Fruit fly (Drosophila melanogaster): Measurements from ENCODE around the gene Cox10.

Cox10 gene

dm6 chr2L:10299810-10300147, 31.5 kb upstream of the Cox10 start, which contains the start of gene CYLD (continued):
- peak; percentile 75 for TF ChIP-seq CG12299 (tag; optimal IDR thresholded peaks at IDR 0.05)
- TF ChIP-seq Dll (GFP tag; IDR thresholded peaks at IDR 0.05; ENCODE audit: partially characterized antibody): peak; percentile 58; the same call in 1 of the 4 replicates
- TF ChIP-seq cwo (GFP tag; optimal IDR thresholded peaks at IDR 0.05): peak; percentile 70
- TF ChIP-seq Dip2 (GFP tag; IDR thresholded peaks at IDR 0.05): no peak
- peak; percentile 63 for TF ChIP-seq Six4 (GFP tag; optimal IDR thresholded peaks at IDR 0.05)
- peak; percentile 41; the same call in 1 of the 2 replicates for TF ChIP-seq seq (GFP tag; IDR thresholded peaks at IDR 0.05)
- TF ChIP-seq CG17829 (tag; optimal IDR thresholded peaks at IDR 0.05): peak; percentile 85
- peak; percentile 25 for TF ChIP-seq Ets97D (GFP tag; optimal IDR thresholded peaks at IDR 0.05)
- peak; percentile 35 for TF ChIP-seq CG3838 (GFP tag; optimal IDR thresholded peaks at IDR 0.05)
- no peak for TF ChIP-seq CG4360 (GFP tag; IDR thresholded peaks at IDR 0.05)
- TF ChIP-seq Asciz (GFP tag; optimal IDR thresholded peaks at IDR 0.05): peak; percentile 46
- TF ChIP-seq lilli (GFP tag; optimal IDR thresholded peaks at IDR 0.05): peak; percentile 53
- TF ChIP-seq CG18619 (GFP tag; optimal IDR thresholded peaks at IDR 0.05): peak; percentile 35
- peak; percentile 9 for TF ChIP-seq twi (tag; optimal IDR thresholded peaks at IDR 0.05)
- peak; percentile 83 for TF ChIP-seq unpg (GFP tag; optimal IDR thresholded peaks at IDR 0.05)
- TF ChIP-seq Sry-β (GFP tag; optimal IDR thresholded peaks at IDR 0.05): no peak
- peak; percentile 77 for TF ChIP-seq CG17359 (tag; optimal IDR thresholded peaks at IDR 0.05)
- no peak for TF ChIP-seq CG32772 (GFP tag; IDR thresholded peaks at IDR 0.05)
- peak; percentile 58 for TF ChIP-seq Hsf (GFP tag; optimal IDR thresholded peaks at IDR 0.05)
- TF ChIP-seq Ets65A (GFP tag): no peak
- TF ChIP-seq CG6689 (GFP tag; IDR thresholded peaks at IDR 0.05): peak; percentile 70
- TF ChIP-seq ewg (GFP tag; optimal IDR thresholded peaks at IDR 0.05): no peak
- peak; percentile 47 for TF ChIP-seq CG3065 (GFP tag; optimal IDR thresholded peaks at IDR 0.05)
- peak; percentile 35; the same call in 1 of the 3 replicates for TF ChIP-seq CG34224 (GFP tag; IDR thresholded peaks at IDR 0.05; ENCODE audit: partially characterized antibody)
- TF ChIP-seq CG14710 (tag; optimal IDR thresholded peaks at IDR 0.05): peak; percentile 75
- TF ChIP-seq CoRest (tag; optimal IDR thresholded peaks at IDR 0.05): peak; percentile 74
- peak; percentile 61 for TF ChIP-seq CG10147 (GFP tag; optimal IDR thresholded peaks at IDR 0.05)
- TF ChIP-seq knrl (GFP tag; IDR thresholded peaks at IDR 0.05; ENCODE audit: partially characterized antibody): no peak
- TF ChIP-seq ham (GFP tag; IDR thresholded peaks at IDR 0.05): no peak
- peak; percentile 67 for TF ChIP-seq stwl (tag; optimal IDR thresholded peaks at IDR 0.05)
- no peak for TF ChIP-seq fru (optimal IDR thresholded peaks at IDR 0.05)
- peak; percentile 72 for TF ChIP-seq CG9727 (GFP tag; optimal IDR thresholded peaks at IDR 0.05)
- no peak for TF ChIP-seq CG11723 (GFP tag; optimal IDR thresholded peaks at IDR 0.05)
- TF ChIP-seq Fer2 (tag; optimal IDR thresholded peaks at IDR 0.05): peak; percentile 19
- peak; percentile 40; the same call in 1 of the 2 replicates for TF ChIP-seq CG11696 (GFP tag; IDR thresholded peaks at IDR 0.05)
- peak; percentile 44 for TF ChIP-seq CG7271 (tag; optimal IDR thresholded peaks at IDR 0.05)
- TF ChIP-seq D19A (tag; optimal IDR thresholded peaks at IDR 0.05): peak; percentile 68
- peak; percentile 83 for TF ChIP-seq CG18262 (tag; optimal IDR thresholded peaks at IDR 0.05)
- peak; percentile 67 for TF ChIP-seq CG2116 (GFP tag; optimal IDR thresholded peaks at IDR 0.05)
- TF ChIP-seq CG34376 (GFP tag; optimal IDR thresholded peaks at IDR 0.05): peak; percentile 19
- peak; percentile 81 for TF ChIP-seq Atf6 (GFP tag; IDR thresholded peaks at IDR 0.05)
- peak; percentile 54 for TF ChIP-seq fd96Cb (tag; optimal IDR thresholded peaks at IDR 0.05)
- TF ChIP-seq dmrt11E (tag; optimal IDR thresholded peaks at IDR 0.05): peak; percentile 76
- peak; percentile 83 for TF ChIP-seq CG2678 (tag; optimal IDR thresholded peaks at IDR 0.05)
- no peak for TF ChIP-seq pum (GFP tag; optimal IDR thresholded peaks at IDR 0.05)
- TF ChIP-seq fd102C (GFP tag; optimal IDR thresholded peaks at IDR 0.05): no peak
- peak; percentile 14 for TF ChIP-seq CG16863 (GFP tag; optimal IDR thresholded peaks at IDR 0.05)
- peak; percentile 20 for TF ChIP-seq CG3407 (GFP tag; optimal IDR thresholded peaks at IDR 0.05)
- peak; percentile 41 for TF ChIP-seq CG12155 (GFP tag; optimal IDR thresholded peaks at IDR 0.05)
- TF ChIP-seq Xrp1 (GFP tag; IDR thresholded peaks at IDR 0.05): peak; percentile 76
- TF ChIP-seq CG2712 (tag; optimal IDR thresholded peaks at IDR 0.05): peak; percentile 85

All from whole organism, embryonic.